Fruit fly (Drosophila melanogaster) S2 (cell line): Measurements from ENCODE around the gene vri.

Experiments used
- CG8478 ChIP-seq: fragments of >200 bp; optimal IDR thresholded peaks from 2 replicates; lab custom pipeline; 2018
- CTCF ChIP-seq, 2 experiments: fragments of >200 bp; optimal IDR thresholded peaks; 2 replicates each; lab custom pipeline; 2018

- TF ChIP-seq CTCF (optimal IDR thresholded peaks at IDR 0.05; lab: Kevin White, UChicago) (no peak), CG8478 (lab: Kevin White, UChicago) (no peak)
Measured at dm6 chr2L:5309369-5309768, 20.6 kb downstream of the vri start.
